Worm (Caenorhabditis elegans) whole organism, mixed stage, embryonic: ENCODE measurements around the gene gly-13.

ENCODE experiments used
- blmp-1 ChIP-seq: fragments of 150-350 bp; optimal IDR thresholded peaks from 2 replicates; lab custom pipeline; 2014; ENCODE audit warnings: missing biosample characterization, missing genetic modification characterization
- ceh-39 ChIP-seq: fragments of 150-350 bp; optimal IDR thresholded peaks from 2 replicates; lab custom pipeline; 2014; ENCODE audit warnings: missing biosample characterization, missing genetic modification characterization
- ceh-43 ChIP-seq: fragments of 200-800 bp; sonication (Bioruptor generic); optimal IDR thresholded peaks from 2 replicates; lab custom pipeline; 2018; ENCODE audit warnings: mild to moderate bottlenecking, missing genetic modification characterization, moderate library complexity, missing compliant biosample characterization
- lin-32 ChIP-seq: fragments of 200-800 bp; sonication (Bioruptor generic); optimal IDR thresholded peaks from 2 replicates; lab custom pipeline; 2018; ENCODE audit warnings: mild to moderate bottlenecking, missing genetic modification characterization, missing compliant biosample characterization
- lsy-2 ChIP-seq: fragments of 150-350 bp; optimal IDR thresholded peaks from 2 replicates; lab custom pipeline; 2014; ENCODE audit warnings: missing biosample characterization, missing genetic modification characterization
- mab-5 ChIP-seq: fragments of 150-350 bp; optimal IDR thresholded peaks from 2 replicates; lab custom pipeline; 2014; ENCODE audit warnings: missing biosample characterization, missing genetic modification characterization
- mls-2 ChIP-seq: sonication (generic microtip); optimal IDR thresholded peaks from 2 replicates; lab custom pipeline; 2016; ENCODE audit warnings: mild to moderate bottlenecking, missing genetic modification characterization, moderate library complexity, missing compliant biosample characterization
- nhr-237 ChIP-seq: fragments of 150-350 bp; optimal IDR thresholded peaks from 2 replicates; lab custom pipeline; 2014; ENCODE audit warnings: missing biosample characterization, missing genetic modification characterization
- nhr-76 ChIP-seq: sonication (generic microtip); optimal IDR thresholded peaks from 2 replicates; lab custom pipeline; 2017; ENCODE audit warnings: missing biosample characterization, missing genetic modification characterization
- pha-4 ChIP-seq: fragments of 150-350 bp; optimal IDR thresholded peaks from 2 replicates; lab custom pipeline; 2018; ENCODE audit warnings: missing biosample characterization, missing genetic modification reagents, missing genetic modification characterization
- unc-120 ChIP-seq: sonication (generic microtip); optimal IDR thresholded peaks from 2 replicates; lab custom pipeline; 2017; ENCODE audit warnings: missing genetic modification characterization, missing compliant biosample characterization; ENCODE audit not compliant: poor library complexity, severe bottlenecking
- unc-62 ChIP-seq: fragments of 150-350 bp; optimal IDR thresholded peaks from 2 replicates; lab custom pipeline; 2014; ENCODE audit warnings: missing biosample characterization, missing genetic modification reagents, missing genetic modification characterization
- ztf-11 ChIP-seq: fragments of 150-350 bp; optimal IDR thresholded peaks from 2 replicates; lab custom pipeline; 2014; ENCODE audit warnings: missing biosample characterization, missing genetic modification characterization

- TF ChIP-seq blmp-1 (no peak), ceh-43 (no peak), pha-4 (tag; lab: Kevin White, UChicago) (no peak), nhr-237 (tag; lab: Kevin White, UChicago) (no peak), ztf-11 (tag; lab: Kevin White, UChicago) (no peak), unc-120 (tag; lab: Kevin White, UChicago) (no peak), lin-32 (GFP tag; lab: Kevin White, UChicago) (no peak), unc-62 (no peak), nhr-76 (no peak), mab-5 (tag; lab: Kevin White, UChicago) (no peak), lsy-2 (tag; lab: Kevin White, UChicago) (no peak), ceh-39 (no peak), mls-2 (tag; lab: Kevin White, UChicago) (no peak)
These were observed 48.2 kb downstream of the gly-13 start for ce11 chrX:9248083-9248805.
